Worm (Caenorhabditis elegans) whole organism, L1 larva: ENCODE results near the gene clec-79.

Experiments used
- aha-1 ChIP-seq: fragments of 150-350 bp; optimal IDR thresholded peaks from 2 replicates; lab custom pipeline; 2014; ENCODE audit warnings: missing biosample characterization, missing genetic modification characterization
- hlh-4 ChIP-seq: sonication (generic microtip); optimal IDR thresholded peaks from 2 replicates; lab custom pipeline; 2016; ENCODE audit warnings: mild to moderate bottlenecking, missing genetic modification characterization, missing compliant biosample characterization
- lin-13 ChIP-seq: fragments of 150-350 bp; optimal IDR thresholded peaks from 2 replicates; lab custom pipeline; 2014; ENCODE audit warnings: missing biosample characterization, missing genetic modification reagents, missing genetic modification characterization
- mab-9 ChIP-seq: fragments of 200-800 bp; sonication (Bioruptor generic); IDR thresholded peaks from 2 replicates; pipeline ENCODE4 v1.3.6; 2022; ENCODE audit warnings: missing genetic modification reagents, missing genetic modification characterization, missing compliant biosample characterization
- mdl-1 ChIP-seq, 2 experiments: fragments of 150-350 bp; optimal IDR thresholded peaks; 2 replicates each; lab custom pipeline; 2014 to 2017; ENCODE audit warnings: missing biosample characterization in 2 of 2, missing genetic modification characterization in 2 of 2, inconsistent platforms in 1 of 2
- nhr-76 ChIP-seq: sonication (generic microtip); optimal IDR thresholded peaks from 2 replicates; lab custom pipeline; 2017; ENCODE audit warnings: missing biosample characterization, missing genetic modification characterization
- pqm-1 ChIP-seq: sonication (generic microtip); optimal IDR thresholded peaks from 3 replicates; lab custom pipeline; 2017; ENCODE audit warnings: missing biosample characterization, missing genetic modification characterization
- snpc-4 ChIP-seq: fragments of 150-350 bp; optimal IDR thresholded peaks from 2 replicates; lab custom pipeline; 2014; ENCODE audit warnings: missing biosample characterization, missing genetic modification characterization
- snu-23 ChIP-seq: sonication (generic microtip); optimal IDR thresholded peaks from 2 replicates; lab custom pipeline; 2016; ENCODE audit warnings: missing genetic modification characterization, missing compliant biosample characterization
- unc-62 ChIP-seq: fragments of 150-350 bp; optimal IDR thresholded peaks from 2 replicates; lab custom pipeline; 2014; ENCODE audit warnings: missing biosample characterization, missing genetic modification reagents, missing genetic modification characterization

DNA sequence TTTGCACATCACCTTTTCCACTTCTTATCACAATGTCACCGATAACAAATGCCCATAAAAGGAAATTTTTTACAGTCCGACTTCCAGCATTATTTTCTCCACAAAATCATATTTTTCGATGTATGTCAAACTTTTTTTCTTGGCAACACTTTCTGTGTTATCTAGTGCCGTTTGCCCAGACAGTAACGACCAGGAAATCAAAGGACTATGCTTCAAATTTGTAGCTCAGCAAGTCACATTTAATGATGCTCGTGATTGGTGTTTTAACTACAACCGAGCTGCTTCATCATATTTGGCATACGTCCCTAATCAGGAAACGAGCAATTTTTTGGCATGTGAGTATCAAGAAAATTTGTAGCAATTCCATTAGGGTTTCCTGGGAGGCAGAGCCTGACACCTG, 9.7 kb upstream of the clec-79 start:
- no peak for TF ChIP-seq aha-1 (tag; lab: Kevin White, UChicago)
- no peak for TF ChIP-seq snu-23 (GFP tag; lab: Kevin White, UChicago)
- TF ChIP-seq snpc-4 = no peak
- TF ChIP-seq unc-62 (GFP tag; lab: Kevin White, UChicago) = no peak
- no peak for TF ChIP-seq mdl-1 (tag; optimal IDR thresholded peaks at IDR 0.05; lab: Kevin White, UChicago)
- no peak for TF ChIP-seq nhr-76 (tag; lab: Kevin White, UChicago)
- TF ChIP-seq mab-9 (GFP tag; lab: Robert Waterston, UW) = no peak
- TF ChIP-seq hlh-4 = no peak
- TF ChIP-seq lin-13 = no peak
- no peak for TF ChIP-seq pqm-1 (tag; lab: Kevin White, UChicago)
